Fruit fly (Drosophila melanogaster) whole organism, embryonic: ENCODE results near the gene Jhbp12.

Experiments used
- B-H2 ChIP-seq: fragments of 200-800 bp; sonication (Bioruptor generic); optimal IDR thresholded peaks from 2 replicates; lab custom pipeline; 2018; ENCODE audit warnings: missing biosample characterization, mild to moderate bottlenecking, missing genetic modification characterization
- CG1024 ChIP-seq: fragments of 200-800 bp; sonication (Bioruptor generic); IDR thresholded peaks from 2 replicates; pipeline ENCODE4 v1.3.6; 2022; ENCODE audit warnings: missing biosample characterization, missing genetic modification characterization
- CG10565 ChIP-seq: fragments of 200-800 bp; sonication (Bioruptor generic); optimal IDR thresholded peaks from 3 replicates; lab custom pipeline; 2016; ENCODE audit warnings: missing biosample characterization, mild to moderate bottlenecking, missing genetic modification characterization
- CG11398 ChIP-seq: fragments of 200-800 bp; sonication (Bioruptor generic); optimal IDR thresholded peaks from 2 replicates; lab custom pipeline; 2016; ENCODE audit warnings: missing biosample characterization, missing genetic modification characterization
- CG14965 ChIP-seq: fragments of 200-800 bp; sonication (Bioruptor generic); optimal IDR thresholded peaks from 2 replicates; lab custom pipeline; 2016; ENCODE audit warnings: missing biosample characterization, missing genetic modification characterization, borderline replicate concordance
- CG15514 ChIP-seq: fragments of 200-800 bp; sonication (Bioruptor generic); optimal IDR thresholded peaks from 3 replicates; lab custom pipeline; 2017; ENCODE audit warnings: missing biosample characterization, missing genetic modification characterization, mild to moderate bottlenecking, moderate library complexity, missing genetic modification reagents
- CG17568 ChIP-seq: fragments of 200-800 bp; sonication (Bioruptor generic); optimal IDR thresholded peaks from 2 replicates; lab custom pipeline; 2018; ENCODE audit warnings: missing biosample characterization, mild to moderate bottlenecking, missing genetic modification characterization, moderate library complexity
- CG17829 ChIP-seq: fragments of 200-800 bp; optimal IDR thresholded peaks from 2 replicates; lab custom pipeline; 2019; ENCODE audit warnings: missing biosample characterization, mild to moderate bottlenecking, missing genetic modification characterization, moderate library complexity
- CG2875 ChIP-seq: fragments of 200-800 bp; sonication (Bioruptor generic); optimal IDR thresholded peaks from 2 replicates; lab custom pipeline; 2017; ENCODE audit warnings: missing biosample characterization, mild to moderate bottlenecking, missing genetic modification characterization, missing genetic modification reagents
- CG2889 ChIP-seq: fragments of 200-800 bp; sonication (Bioruptor generic); IDR thresholded peaks from 3 replicates; pipeline ENCODE4 v1.3.6; 2022; ENCODE audit warnings: missing biosample characterization, missing genetic modification characterization
- CG31441 ChIP-seq: fragments of 200-800 bp; sonication (Bioruptor generic); IDR thresholded peaks from 2 replicates; pipeline ENCODE4 v1.3.6; 2022; ENCODE audit warnings: missing biosample characterization, missing genetic modification characterization
- CG3163 ChIP-seq: fragments of 200-800 bp; sonication (Bioruptor generic); optimal IDR thresholded peaks from 3 replicates; lab custom pipeline; 2016; ENCODE audit warnings: missing biosample characterization, missing genetic modification characterization
- CG32532 ChIP-seq: fragments of 200-800 bp; sonication (Bioruptor generic); IDR thresholded peaks from 2 replicates; pipeline ENCODE4 v1.3.6; 2022; ENCODE audit warnings: missing biosample characterization, missing genetic modification characterization
- CG34376 ChIP-seq: fragments of 200-800 bp; sonication (Bioruptor generic); optimal IDR thresholded peaks from 2 replicates; lab custom pipeline; 2018; ENCODE audit warnings: missing biosample characterization, mild to moderate bottlenecking, missing genetic modification characterization
- CG3995 ChIP-seq: fragments of 200-800 bp; sonication (Bioruptor generic); optimal IDR thresholded peaks from 3 replicates; lab custom pipeline; 2016; ENCODE audit warnings: missing biosample characterization, missing genetic modification characterization
- CG6683 ChIP-seq: fragments of 200-800 bp; sonication (Bioruptor generic); optimal IDR thresholded peaks from 2 replicates; lab custom pipeline; 2017; ENCODE audit warnings: missing biosample characterization, mild to moderate bottlenecking, missing genetic modification characterization, missing genetic modification reagents
- CG9876 ChIP-seq: fragments of 200-800 bp; sonication (Bioruptor generic); optimal IDR thresholded peaks from 2 replicates; lab custom pipeline; 2016; ENCODE audit warnings: missing biosample characterization, missing genetic modification characterization
- CG9932 ChIP-seq: fragments of 200-800 bp; sonication (Bioruptor generic); IDR thresholded peaks from 2 replicates; pipeline ENCODE4 v1.3.6; 2022; ENCODE audit warnings: missing biosample characterization, missing genetic modification characterization
- D ChIP-seq, 2 experiments: fragments of 200-800 bp in 1 of 2; fragments of >200 bp in 1 of 2; sonication (Bioruptor generic) in 1 of 2; optimal IDR thresholded peaks; 2 replicates in 1 of 2; 3 replicates in 1 of 2; lab custom pipeline; 2017; ENCODE audit warnings: mild to moderate bottlenecking in 1 of 2, missing biosample characterization in 1 of 2, missing genetic modification characterization in 1 of 2, missing genetic modification reagents in 1 of 2
- Dad ChIP-seq: fragments of 200-800 bp; sonication (Bioruptor generic); optimal IDR thresholded peaks from 3 replicates; lab custom pipeline; 2016; ENCODE audit warnings: missing biosample characterization, missing genetic modification characterization
- Dfd ChIP-seq, 2 experiments: fragments of >200 bp; optimal IDR thresholded peaks; 2 replicates each; lab custom pipeline; 2017; ENCODE audit warnings: missing biosample characterization in 2 of 2, missing genetic modification characterization in 2 of 2
- Dll ChIP-seq: fragments of 200-800 bp; sonication (Bioruptor generic); IDR thresholded peaks from 4 replicates; pipeline ENCODE4 v1.3.6; 2022; ENCODE audit warnings: missing biosample characterization, missing genetic modification characterization; ENCODE audit not compliant: partially characterized antibody
- Ets65A ChIP-seq: fragments of 200-800 bp; sonication (Bioruptor generic); peaks from one replicate; lab custom pipeline; 2016; ENCODE audit warnings: missing biosample characterization, missing genetic modification characterization
- HmgD ChIP-seq: fragments of 200-800 bp; sonication (Bioruptor generic); optimal IDR thresholded peaks from 3 replicates; lab custom pipeline; 2016; ENCODE audit warnings: missing biosample characterization, missing genetic modification characterization
- Lhr ChIP-seq: fragments of 200-800 bp; sonication (Bioruptor generic); optimal IDR thresholded peaks from 3 replicates; lab custom pipeline; 2017; ENCODE audit warnings: mild to moderate bottlenecking, missing biosample characterization, missing genetic modification reagents, missing genetic modification characterization
- Mrtf ChIP-seq: fragments of 200-800 bp; sonication (Bioruptor generic); IDR thresholded peaks from 3 replicates; pipeline ENCODE4 v1.3.6; 2022; ENCODE audit warnings: missing biosample characterization, missing genetic modification characterization
- Ptx1 ChIP-seq: fragments of 200-800 bp; sonication (Bioruptor generic); IDR thresholded peaks from 2 replicates; pipeline ENCODE4 v1.3.6; 2022; ENCODE audit warnings: missing biosample characterization, missing genetic modification characterization
- TFAM ChIP-seq: fragments of 200-800 bp; sonication (Bioruptor generic); optimal IDR thresholded peaks from 2 replicates; lab custom pipeline; 2017; ENCODE audit warnings: missing biosample characterization, missing genetic modification characterization, inconsistent platforms
- ab ChIP-seq: fragments of 200-800 bp; sonication (Bioruptor generic); optimal IDR thresholded peaks from 2 replicates; lab custom pipeline; 2016; ENCODE audit warnings: missing biosample characterization, missing genetic modification characterization
- ase ChIP-seq: fragments of 200-800 bp; sonication (Bioruptor generic); IDR thresholded peaks from 3 replicates; pipeline ENCODE4 v1.3.6; 2022; ENCODE audit warnings: missing biosample characterization, missing genetic modification characterization
- az2 ChIP-seq: fragments of 200-800 bp; sonication (Bioruptor generic); optimal IDR thresholded peaks from 3 replicates; lab custom pipeline; 2016; ENCODE audit warnings: missing biosample characterization, missing genetic modification characterization
- lbe ChIP-seq: fragments of 200-800 bp; sonication (Bioruptor generic); optimal IDR thresholded peaks from 2 replicates; lab custom pipeline; 2016; ENCODE audit warnings: missing biosample characterization, mild to moderate bottlenecking, missing genetic modification characterization
- maf-S ChIP-seq: fragments of 200-800 bp; sonication (Bioruptor generic); optimal IDR thresholded peaks from 2 replicates; lab custom pipeline; 2016; ENCODE audit warnings: missing biosample characterization, missing genetic modification characterization
- org-1 ChIP-seq: fragments of 200-800 bp; sonication (Bioruptor generic); optimal IDR thresholded peaks from 2 replicates; lab custom pipeline; 2017; ENCODE audit warnings: missing biosample characterization, missing genetic modification characterization
- pho ChIP-seq: fragments of 200-800 bp; sonication (Bioruptor generic); optimal IDR thresholded peaks from 2 replicates; lab custom pipeline; 2016; ENCODE audit warnings: missing biosample characterization, missing genetic modification characterization
- pros ChIP-seq: fragments of 200-800 bp; sonication (Bioruptor generic); optimal IDR thresholded peaks from 3 replicates; lab custom pipeline; 2019; ENCODE audit warnings: missing biosample characterization, mild to moderate bottlenecking, missing genetic modification characterization, moderate library complexity
- ranshi ChIP-seq: fragments of 200-800 bp; sonication (Bioruptor generic); IDR thresholded peaks from 2 replicates; pipeline ENCODE4 v1.3.6; 2022; ENCODE audit warnings: missing biosample characterization, missing genetic modification characterization
- sna ChIP-seq: fragments of 200-800 bp; sonication (Bioruptor generic); IDR thresholded peaks from 2 replicates; pipeline ENCODE4 v1.3.6; 2022; ENCODE audit warnings: missing biosample characterization, missing genetic modification characterization; ENCODE audit not compliant: partially characterized antibody
- toy ChIP-seq: fragments of 200-800 bp; sonication (Bioruptor generic); IDR thresholded peaks from 2 replicates; pipeline ENCODE4 v1.3.6; 2022; ENCODE audit warnings: missing biosample characterization, missing genetic modification characterization
- wdn ChIP-seq: fragments of 200-800 bp; sonication (Bioruptor generic); IDR thresholded peaks from 2 replicates; pipeline ENCODE4 v1.3.6; 2022; ENCODE audit warnings: missing biosample characterization, missing genetic modification characterization
- zen ChIP-seq: fragments of 200-800 bp; sonication (Bioruptor generic); optimal IDR thresholded peaks from 3 replicates; lab custom pipeline; 2018; ENCODE audit warnings: missing biosample characterization, mild to moderate bottlenecking, missing genetic modification characterization, moderate library complexity

Gene Jhbp12

DNA sequence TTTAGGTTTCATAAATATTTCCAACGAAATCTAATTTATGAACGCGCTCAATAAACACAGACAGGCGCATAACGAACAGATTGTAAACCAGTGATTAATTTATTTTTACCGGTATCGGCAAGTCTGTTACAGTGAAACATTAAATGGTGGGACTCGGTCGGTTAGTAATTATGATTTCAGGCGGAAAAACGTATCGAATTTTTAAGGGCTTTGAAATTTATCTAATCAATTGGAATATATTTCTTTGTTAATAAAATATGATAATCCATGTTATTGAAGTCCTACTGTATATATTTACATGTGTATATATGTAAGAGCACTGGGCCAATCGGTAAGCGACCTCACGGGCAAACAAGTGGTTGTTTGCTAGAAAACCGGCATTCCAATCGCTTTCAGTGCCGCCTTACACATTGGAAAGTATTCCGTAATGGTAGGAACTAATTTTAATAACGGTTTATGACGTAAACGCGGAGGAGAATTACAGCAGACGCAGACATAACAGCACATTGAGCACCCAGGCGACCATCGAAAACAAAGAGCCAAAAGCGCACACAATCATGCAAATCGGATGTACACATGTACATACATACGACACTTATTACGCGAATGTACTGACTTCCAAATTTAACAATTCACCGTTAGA is 18.6 kb downstream of the Jhbp12 start (continued):
- TF ChIP-seq lbe (GFP tag; lab: Kevin White, UChicago) (peak; percentile 93), zen (tag; lab: Kevin White, UChicago) (peak; percentile 88), Dad (GFP tag; lab: Kevin White, UChicago) (peak; percentile 89), sna (GFP tag; lab: Robert Waterston, UW) (no peak), CG11398 (peak; percentile 75), CG17568 (GFP tag; lab: Kevin White, UChicago) (no peak), wdn (peak; percentile 92), CG14965 (peak; percentile 24), ab (peak; percentile 74), Lhr (no peak), Ptx1 (peak; percentile 94), CG9876 (GFP tag; lab: Kevin White, UChicago) (peak; percentile 34), B-H2 (GFP tag; lab: Kevin White, UChicago) (peak; percentile 98), ranshi (GFP tag; lab: Robert Waterston, UW) (peak; percentile 94), CG34376 (GFP tag; lab: Kevin White, UChicago) (peak; percentile 81), ase (GFP tag; lab: Robert Waterston, UW) (peak; percentile 93), org-1 (GFP tag; lab: Kevin White, UChicago) (peak; percentile 68), Ets65A (GFP tag; lab: Kevin White, UChicago) (peak; percentile 95), CG9932 (GFP tag; lab: Robert Waterston, UW) (peak; percentile 97), CG32532 (peak; percentile 98), CG17829 (tag; lab: Kevin White, UChicago) (peak; percentile 82), CG2889 (GFP tag; lab: Robert Waterston, UW) (peak; percentile 91), TFAM (GFP tag; lab: Kevin White, UChicago) (no peak), D (optimal IDR thresholded peaks at IDR 0.05; lab: Kevin White, UChicago) (no peak), D (GFP tag; optimal IDR thresholded peaks at IDR 0.05; lab: Kevin White, UChicago) (peak; percentile 46), CG15514 (GFP tag; lab: Kevin White, UChicago) (peak; percentile 90), CG1024 (GFP tag; lab: Robert Waterston, UW) (peak; percentile 79), pros (GFP tag; lab: Kevin White, UChicago) (no peak), CG3995 (GFP tag; lab: Kevin White, UChicago) (peak; percentile 43), CG31441 (GFP tag; lab: Robert Waterston, UW) (no peak; the same call in 1 of the 2 replicates), maf-S (GFP tag; lab: Kevin White, UChicago) (peak; percentile 71), CG2875 (GFP tag; lab: Kevin White, UChicago) (peak; percentile 74), CG3163 (peak; percentile 67), CG6683 (GFP tag; lab: Kevin White, UChicago) (peak; percentile 54), Mrtf (GFP tag; lab: Robert Waterston, UW) (peak; percentile 97), az2 (GFP tag; lab: Kevin White, UChicago) (peak; percentile 93), Dll (GFP tag; lab: Robert Waterston, UW) (no peak), pho (GFP tag; lab: Kevin White, UChicago) (peak; percentile 88), Dfd (GFP tag; optimal IDR thresholded peaks at IDR 0.05; lab: Kevin White, UChicago) (no peak), toy (GFP tag; lab: Robert Waterston, UW) (peak; percentile 93), HmgD (GFP tag; lab: Kevin White, UChicago) (no peak), CG10565 (GFP tag; lab: Kevin White, UChicago) (peak; percentile 24)
